Fruit fly (Drosophila melanogaster) whole organism, embryonic: ENCODE results near the gene CG15262.
A peak's percentile ranks its signal among the peaks of the same experiment; 100 is the strongest.

Experiments used
- B-H2 ChIP-seq: fragments of 200-800 bp; sonication (Bioruptor generic); optimal IDR thresholded peaks from 2 replicates; lab custom pipeline; 2018; ENCODE audit warnings: missing biosample characterization, mild to moderate bottlenecking, missing genetic modification characterization
- Bdp1 ChIP-seq: fragments of 200-800 bp; sonication (Bioruptor generic); optimal IDR thresholded peaks from 3 replicates; lab custom pipeline; 2016; ENCODE audit warnings: missing biosample characterization, missing genetic modification characterization
- BtbVII ChIP-seq: fragments of 200-800 bp; sonication (Bioruptor generic); optimal IDR thresholded peaks from 3 replicates; lab custom pipeline; 2017; ENCODE audit warnings: missing biosample characterization, mild to moderate bottlenecking, missing genetic modification characterization
- CG10543 ChIP-seq: fragments of 200-800 bp; sonication (Bioruptor generic); optimal IDR thresholded peaks from 3 replicates; lab custom pipeline; 2017; ENCODE audit warnings: missing biosample characterization, mild to moderate bottlenecking, missing genetic modification characterization, moderate library complexity
- CG11456 ChIP-seq: fragments of 200-800 bp; sonication (Bioruptor generic); IDR thresholded peaks from 3 replicates; pipeline ENCODE4 v1.3.6; 2022; ENCODE audit warnings: missing biosample characterization, missing genetic modification characterization
- CG11695 ChIP-seq: fragments of 200-800 bp; sonication (Bioruptor generic); IDR thresholded peaks from 3 replicates; pipeline ENCODE4 v1.3.6; 2022; ENCODE audit warnings: missing biosample characterization, missing genetic modification characterization
- CG12104 ChIP-seq: fragments of 200-800 bp; sonication (Bioruptor generic); optimal IDR thresholded peaks from 3 replicates; lab custom pipeline; 2016; ENCODE audit warnings: missing biosample characterization, missing genetic modification characterization
- CG12391 ChIP-seq: fragments of 200-800 bp; sonication (Bioruptor generic); optimal IDR thresholded peaks from 3 replicates; lab custom pipeline; 2018; ENCODE audit warnings: missing biosample characterization, mild to moderate bottlenecking, missing genetic modification characterization, moderate library complexity
- CG12769 ChIP-seq: fragments of 200-800 bp; sonication (Bioruptor generic); optimal IDR thresholded peaks from 2 replicates; lab custom pipeline; 2019; ENCODE audit warnings: missing biosample characterization, mild to moderate bottlenecking, missing genetic modification characterization, moderate library complexity
- CG13775 ChIP-seq: fragments of 200-800 bp; sonication (Bioruptor generic); optimal IDR thresholded peaks from 3 replicates; lab custom pipeline; 2017; ENCODE audit warnings: missing biosample characterization, mild to moderate bottlenecking, missing genetic modification characterization
- CG15479 ChIP-seq: fragments of 200-800 bp; sonication (Bioruptor generic); optimal IDR thresholded peaks from 3 replicates; lab custom pipeline; 2019; ENCODE audit warnings: missing biosample characterization, mild to moderate bottlenecking, missing genetic modification characterization, moderate library complexity
- CG17359 ChIP-seq: fragments of 200-800 bp; sonication (Bioruptor generic); optimal IDR thresholded peaks from 3 replicates; lab custom pipeline; 2018; ENCODE audit warnings: missing biosample characterization, mild to moderate bottlenecking, missing genetic modification characterization, moderate library complexity
- CG17802 ChIP-seq: fragments of 200-800 bp; sonication (Bioruptor generic); optimal IDR thresholded peaks from 2 replicates; lab custom pipeline; 2018; ENCODE audit warnings: missing biosample characterization, mild to moderate bottlenecking, missing genetic modification characterization, moderate library complexity
- CG2875 ChIP-seq: fragments of 200-800 bp; sonication (Bioruptor generic); optimal IDR thresholded peaks from 2 replicates; lab custom pipeline; 2017; ENCODE audit warnings: missing biosample characterization, mild to moderate bottlenecking, missing genetic modification characterization, missing genetic modification reagents
- CG31224 ChIP-seq: fragments of 200-800 bp; sonication (Bioruptor generic); IDR thresholded peaks from 2 replicates; pipeline ENCODE4 v1.3.6; 2022; ENCODE audit warnings: missing biosample characterization, missing genetic modification characterization
- CG3281 ChIP-seq: fragments of 200-800 bp; sonication (Bioruptor generic); optimal IDR thresholded peaks from 3 replicates; lab custom pipeline; 2017; ENCODE audit warnings: missing biosample characterization, mild to moderate bottlenecking, missing genetic modification characterization
- CG3407 ChIP-seq: fragments of 200-800 bp; sonication (Bioruptor generic); optimal IDR thresholded peaks from 2 replicates; lab custom pipeline; 2018; ENCODE audit warnings: missing biosample characterization, mild to moderate bottlenecking, missing genetic modification characterization
- CG34224 ChIP-seq: fragments of 200-800 bp; sonication (Bioruptor generic); IDR thresholded peaks from 3 replicates; pipeline ENCODE4 v1.3.6; 2022; ENCODE audit warnings: missing biosample characterization, missing genetic modification characterization; ENCODE audit not compliant: partially characterized antibody
- CG3847 ChIP-seq: fragments of 200-800 bp; sonication (Bioruptor generic); IDR thresholded peaks from 2 replicates; pipeline ENCODE4 v1.3.6; 2022; ENCODE audit warnings: missing biosample characterization, missing genetic modification characterization
- CG3995 ChIP-seq: fragments of 200-800 bp; sonication (Bioruptor generic); optimal IDR thresholded peaks from 3 replicates; lab custom pipeline; 2016; ENCODE audit warnings: missing biosample characterization, missing genetic modification characterization
- CG4730 ChIP-seq: fragments of 200-800 bp; sonication (Bioruptor generic); IDR thresholded peaks from 2 replicates; pipeline ENCODE4 v1.3.6; 2022; ENCODE audit warnings: missing biosample characterization, missing genetic modification characterization
- CG6854 ChIP-seq: fragments of 200-800 bp; sonication (Bioruptor generic); optimal IDR thresholded peaks from 3 replicates; lab custom pipeline; 2017; ENCODE audit warnings: missing biosample characterization, mild to moderate bottlenecking, missing genetic modification characterization
- CG7987 ChIP-seq: fragments of 200-800 bp; sonication (Bioruptor generic); optimal IDR thresholded peaks from 2 replicates; lab custom pipeline; 2018; ENCODE audit warnings: missing biosample characterization, mild to moderate bottlenecking, missing genetic modification characterization, moderate library complexity
- CG8388 ChIP-seq: fragments of 200-800 bp; sonication (Bioruptor generic); optimal IDR thresholded peaks from 2 replicates; lab custom pipeline; 2019; ENCODE audit warnings: missing biosample characterization, mild to moderate bottlenecking, missing genetic modification characterization, moderate library complexity
- CG9609 ChIP-seq: fragments of 200-800 bp; sonication (Bioruptor generic); optimal IDR thresholded peaks from 3 replicates; lab custom pipeline; 2016; ENCODE audit warnings: missing biosample characterization, missing genetic modification characterization
- D19B ChIP-seq: fragments of 200-800 bp; sonication (Bioruptor generic); optimal IDR thresholded peaks from 2 replicates; lab custom pipeline; 2017; ENCODE audit warnings: missing biosample characterization, mild to moderate bottlenecking, missing genetic modification characterization
- ERR ChIP-seq: fragments of 200-800 bp; sonication (Bioruptor generic); optimal IDR thresholded peaks from 2 replicates; lab custom pipeline; 2016; ENCODE audit warnings: missing biosample characterization, missing genetic modification characterization
- Elba2 ChIP-seq: fragments of 200-800 bp; sonication (Bioruptor generic); optimal IDR thresholded peaks from 3 replicates; lab custom pipeline; 2016; ENCODE audit warnings: missing biosample characterization, missing genetic modification characterization
- Lim3 ChIP-seq: fragments of 200-800 bp; sonication (Bioruptor generic); IDR thresholded peaks from 2 replicates; pipeline ENCODE4 v1.3.6; 2022; ENCODE audit warnings: missing biosample characterization, missing genetic modification characterization
- Mad ChIP-seq: fragments of 200-800 bp; sonication (Bioruptor generic); optimal IDR thresholded peaks from 2 replicates; lab custom pipeline; 2016; ENCODE audit warnings: missing biosample characterization, missing genetic modification characterization
- Pdp1 ChIP-seq, 2 experiments: fragments of 200-800 bp; sonication (Bioruptor generic); optimal IDR thresholded peaks; 3 replicates each; lab custom pipeline; 2016; ENCODE audit warnings: missing biosample characterization in 2 of 2, missing genetic modification characterization in 2 of 2, mild to moderate bottlenecking in 1 of 2, moderate library complexity in 1 of 2
- Side ChIP-seq: fragments of 200-800 bp; sonication (Bioruptor generic); optimal IDR thresholded peaks from 2 replicates; lab custom pipeline; 2016; ENCODE audit warnings: missing biosample characterization, missing genetic modification characterization
- bsh ChIP-seq, 2 experiments: fragments of 200-800 bp; sonication (Bioruptor generic); optimal IDR thresholded peaks; 2 replicates each; lab custom pipeline; 2017 to 2018; ENCODE audit warnings: mild to moderate bottlenecking in 2 of 2, missing biosample characterization in 2 of 2, missing genetic modification characterization in 2 of 2, moderate library complexity in 1 of 2
- cwo ChIP-seq: fragments of 200-800 bp; sonication (Bioruptor generic); optimal IDR thresholded peaks from 3 replicates; lab custom pipeline; 2017; ENCODE audit warnings: missing biosample characterization, missing genetic modification characterization, mild to moderate bottlenecking, moderate library complexity, missing genetic modification reagents
- da ChIP-seq: fragments of 200-800 bp; sonication (Bioruptor generic); optimal IDR thresholded peaks from 2 replicates; lab custom pipeline; 2016; ENCODE audit warnings: missing biosample characterization, missing genetic modification characterization
- dmrt99B ChIP-seq: fragments of 200-800 bp; sonication (Bioruptor generic); optimal IDR thresholded peaks from 2 replicates; lab custom pipeline; 2018; ENCODE audit warnings: missing biosample characterization, mild to moderate bottlenecking, missing genetic modification characterization, moderate library complexity
- en ChIP-seq: fragments of 200-800 bp; sonication (Bioruptor generic); optimal IDR thresholded peaks from 2 replicates; lab custom pipeline; 2016; ENCODE audit warnings: missing biosample characterization, missing genetic modification characterization
- gt ChIP-seq: fragments of 200-800 bp; sonication (Bioruptor generic); IDR thresholded peaks from 2 replicates; pipeline ENCODE4 v1.3.6; 2022; ENCODE audit warnings: missing biosample characterization, missing genetic modification characterization
- lbe ChIP-seq: fragments of 200-800 bp; sonication (Bioruptor generic); optimal IDR thresholded peaks from 2 replicates; lab custom pipeline; 2016; ENCODE audit warnings: missing biosample characterization, mild to moderate bottlenecking, missing genetic modification characterization
- nom ChIP-seq: fragments of 200-800 bp; sonication (Bioruptor generic); optimal IDR thresholded peaks from 2 replicates; lab custom pipeline; 2017; ENCODE audit warnings: missing biosample characterization, missing genetic modification characterization, mild to moderate bottlenecking, moderate library complexity, missing genetic modification reagents
- pnt ChIP-seq: fragments of 200-800 bp; sonication (Bioruptor generic); optimal IDR thresholded peaks from 3 replicates; lab custom pipeline; 2016; ENCODE audit warnings: missing biosample characterization, missing genetic modification characterization
- schlank ChIP-seq: fragments of 200-800 bp; sonication (Bioruptor generic); optimal IDR thresholded peaks from 2 replicates; lab custom pipeline; 2018; ENCODE audit warnings: missing biosample characterization, mild to moderate bottlenecking, missing genetic modification characterization
- sens ChIP-seq: fragments of 200-800 bp; sonication (Bioruptor generic); peaks from one replicate; lab custom pipeline; 2016; ENCODE audit warnings: missing biosample characterization, missing genetic modification characterization
- sima ChIP-seq: fragments of 200-800 bp; sonication (Bioruptor generic); optimal IDR thresholded peaks from 2 replicates; lab custom pipeline; 2016; ENCODE audit warnings: missing biosample characterization, missing genetic modification characterization
- slbo ChIP-seq: fragments of 200-800 bp; sonication (Bioruptor generic); IDR thresholded peaks from 2 replicates; pipeline ENCODE4 v1.3.6; 2022; ENCODE audit warnings: missing biosample characterization, missing genetic modification characterization
- sqz ChIP-seq: fragments of 200-800 bp; sonication (Bioruptor generic); optimal IDR thresholded peaks from 3 replicates; lab custom pipeline; 2018; ENCODE audit warnings: missing biosample characterization, mild to moderate bottlenecking, missing genetic modification characterization
- vvl ChIP-seq: fragments of 200-800 bp; sonication (Bioruptor generic); IDR thresholded peaks from 2 replicates; pipeline ENCODE4 v1.3.6; 2022; ENCODE audit warnings: missing biosample characterization, missing genetic modification characterization
- wdn ChIP-seq: fragments of 200-800 bp; sonication (Bioruptor generic); IDR thresholded peaks from 2 replicates; pipeline ENCODE4 v1.3.6; 2022; ENCODE audit warnings: missing biosample characterization, missing genetic modification characterization
- zen2 ChIP-seq: fragments of 200-800 bp; sonication (Bioruptor generic); IDR thresholded peaks from 3 replicates; pipeline ENCODE4 v1.3.6; 2022; ENCODE audit warnings: missing biosample characterization, missing genetic modification characterization; ENCODE audit not compliant: partially characterized antibody
- zfh1 ChIP-seq: fragments of 200-800 bp; sonication (Bioruptor generic); IDR thresholded peaks from 3 replicates; pipeline ENCODE4 v1.3.6; 2022; ENCODE audit warnings: missing biosample characterization, missing genetic modification characterization

The CG15262 gene

dm6 chr2L:15264483-15264987 is 33.1 kb upstream of the CG15262 start, which contains the start of gene yuri:
yuri (minus strand) TSS chr2L:15264692.
- TF ChIP-seq Elba2 (peak; percentile 28), CG15479 (GFP tag; lab: Kevin White, UChicago) (peak; percentile 67), CG12391 (tag; lab: Kevin White, UChicago) (peak; percentile 10), Mad (GFP tag; lab: Kevin White, UChicago) (no peak), da (GFP tag; lab: Kevin White, UChicago) (no peak), CG3407 (GFP tag; lab: Kevin White, UChicago) (peak; percentile 34), schlank (peak; percentile 41), nom (peak; percentile 86), zfh1 (GFP tag; lab: Robert Waterston, UW) (0 out of 3 replicates have a peak, but pooled peaks have one; percentile 28), BtbVII (GFP tag; lab: Kevin White, UChicago) (peak; percentile 74), sens (peak; percentile 90), CG11695 (GFP tag; lab: Robert Waterston, UW) (peak; percentile 35; the same call in 1 of the 3 replicates), sqz (peak; percentile 63), vvl (GFP tag; lab: Robert Waterston, UW) (peak; percentile 74; the same call in 1 of the 2 replicates), Pdp1 (GFP tag; optimal IDR thresholded peaks at IDR 0.05; lab: Kevin White, UChicago) (peak in 1 of 2 experiments; percentile 89), CG3995 (GFP tag; lab: Kevin White, UChicago) (no peak), CG8388 (GFP tag; lab: Kevin White, UChicago) (no peak), Lim3 (GFP tag; lab: Robert Waterston, UW) (no peak), wdn (GFP tag; lab: Robert Waterston, UW) (0 out of 2 replicates have a peak, but pooled peaks have one; percentile 39), CG17359 (tag; lab: Kevin White, UChicago) (peak; percentile 24), CG2875 (GFP tag; lab: Kevin White, UChicago) (peak; percentile 28), en (GFP tag; lab: Kevin White, UChicago) (no peak), CG9609 (GFP tag; lab: Kevin White, UChicago) (no peak), gt (no peak), CG12104 (GFP tag; lab: Kevin White, UChicago) (no peak), CG4730 (GFP tag; lab: Robert Waterston, UW) (no peak), dmrt99B (tag; lab: Kevin White, UChicago) (no peak), CG10543 (GFP tag; lab: Kevin White, UChicago) (peak; percentile 85), CG3281 (GFP tag; lab: Kevin White, UChicago) (peak; percentile 40), CG17802 (tag; lab: Kevin White, UChicago) (no peak), Side (peak; percentile 1), zen2 (0 out of 3 replicates have a peak, but pooled peaks have one; percentile 70), slbo (peak; percentile 33; the same call in 1 of the 2 replicates), CG31224 (GFP tag; lab: Robert Waterston, UW) (0 out of 2 replicates have a peak, but pooled peaks have one; percentile 8), lbe (GFP tag; lab: Kevin White, UChicago) (peak; percentile 76), Bdp1 (GFP tag; lab: Kevin White, UChicago) (no peak), CG7987 (GFP tag; lab: Kevin White, UChicago) (peak; percentile 46), ERR (GFP tag; lab: Kevin White, UChicago) (no peak), CG6854 (GFP tag; lab: Kevin White, UChicago) (peak; percentile 43), CG34224 (peak; percentile 67; the same call in 2 of the 3 replicates), CG12769 (tag; lab: Kevin White, UChicago) (no peak), CG11456 (GFP tag; lab: Robert Waterston, UW) (no peak), sima (GFP tag; lab: Kevin White, UChicago) (no peak), cwo (no peak), D19B (GFP tag; lab: Kevin White, UChicago) (no peak), CG13775 (GFP tag; lab: Kevin White, UChicago) (peak; percentile 5), pnt (no peak), B-H2 (peak; percentile 8), CG3847 (GFP tag; lab: Robert Waterston, UW) (no peak), bsh (GFP tag; optimal IDR thresholded peaks at IDR 0.05; lab: Kevin White, UChicago) (peak; percentile 37 to 82)
